Fruit fly (Drosophila melanogaster) Kc167 (cell line): ENCODE measurements around the gene CG32669.

Experiments used
- Myc ChIP-seq: fragments of >200 bp; optimal IDR thresholded peaks from 2 replicates; lab custom pipeline; 2017; ENCODE audit warnings: missing external identifiers
- Sin3A ChIP-seq: fragments of >200 bp; optimal IDR thresholded peaks from 2 replicates; lab custom pipeline; 2018; ENCODE audit warnings: missing external identifiers
- h ChIP-seq: fragments of >200 bp; optimal IDR thresholded peaks from 3 replicates; lab custom pipeline; 2018; ENCODE audit warnings: missing external identifiers
- insv ChIP-seq: fragments of >200 bp; optimal IDR thresholded peaks from 3 replicates; lab custom pipeline; 2018; ENCODE audit warnings: missing external identifiers
- psq ChIP-seq: fragments of >200 bp; optimal IDR thresholded peaks from 2 replicates; lab custom pipeline; 2017; ENCODE audit warnings: missing external identifiers
- ttk ChIP-seq: sonication (Bioruptor generic); optimal IDR thresholded peaks from 2 replicates; lab custom pipeline; 2017; ENCODE audit warnings: missing external identifiers

CG32669 gene

dm6 chrX:10857853-10858252 lies 13.0 kb upstream of the CG32669 start:
- TF ChIP-seq Sin3A (lab: Kevin White, UChicago): no peak

dm6 chrX:10857376-10857775 lies 12.5 kb upstream of the CG32669 start, which contains the start of the genes sofe and CG2186:
Gene sofe (minus strand): TSS chrX:10857413.
Gene CG2186 (plus strand): TSS chrX:10857655.
- TF ChIP-seq ttk (lab: Kevin White, UChicago) (no peak), insv (no peak), Sin3A (lab: Kevin White, UChicago) (no peak), h (lab: Kevin White, UChicago) (no peak), psq (lab: Kevin White, UChicago) (no peak), Myc (lab: Kevin White, UChicago) (no peak)

dm6 chrX:10854686-10855085 lies 9.8 kb upstream of the CG32669 start, which contains the start of gene feo:
Gene feo (minus strand): TSS chrX:10854869.
- TF ChIP-seq psq (lab: Kevin White, UChicago) (no peak), Sin3A (lab: Kevin White, UChicago) (no peak), insv (no peak), h (lab: Kevin White, UChicago) (no peak), ttk (lab: Kevin White, UChicago) (no peak), Myc (lab: Kevin White, UChicago) (no peak)

- no peak for TF ChIP-seq Sin3A (lab: Kevin White, UChicago)
- TF ChIP-seq Myc (lab: Kevin White, UChicago): no peak
- TF ChIP-seq insv: no peak
- no peak for TF ChIP-seq ttk (lab: Kevin White, UChicago)
- TF ChIP-seq h (lab: Kevin White, UChicago): no peak
- no peak for TF ChIP-seq psq (lab: Kevin White, UChicago)
These were observed 3.7 kb upstream of the CG32669 start, which contains the start of gene CG2202 for dm6 chrX:10848565-10848964. Gene CG2202 (plus strand): TSS chrX:10848757.

- TF ChIP-seq insv (no peak), h (lab: Kevin White, UChicago) (no peak), Sin3A (lab: Kevin White, UChicago) (no peak), psq (lab: Kevin White, UChicago) (no peak), ttk (lab: Kevin White, UChicago) (no peak), Myc (lab: Kevin White, UChicago) (no peak)
These were observed 2.6 kb upstream of the CG32669 start for dm6 chrX:10847447-10847846.

dm6 chrX:10847436-10847446 lies 2.4 kb upstream of the CG32669 start, which contains the start of gene Pgls:
Gene Pgls (plus strand): TSS chrX:10847438.
- no peak for TF ChIP-seq insv
- no peak for TF ChIP-seq ttk (lab: Kevin White, UChicago)
- TF ChIP-seq Myc (lab: Kevin White, UChicago): no peak
- TF ChIP-seq Sin3A (lab: Kevin White, UChicago): no peak
- no peak for TF ChIP-seq h (lab: Kevin White, UChicago)
- TF ChIP-seq psq (lab: Kevin White, UChicago): no peak

dm6 chrX:10846972-10847435 lies 2.1 kb upstream of the CG32669 start, which contains the start of gene sbr:
Gene sbr (minus strand): TSS chrX:10847092.
- TF ChIP-seq ttk (lab: Kevin White, UChicago): no peak
- TF ChIP-seq Sin3A (lab: Kevin White, UChicago): no peak
- no peak for TF ChIP-seq psq (lab: Kevin White, UChicago)

- TF ChIP-seq h (lab: Kevin White, UChicago): no peak
- TF ChIP-seq insv: no peak
- no peak for TF ChIP-seq Myc (lab: Kevin White, UChicago)
- TF ChIP-seq ttk (lab: Kevin White, UChicago): no peak
- TF ChIP-seq psq (lab: Kevin White, UChicago): no peak
- TF ChIP-seq Sin3A (lab: Kevin White, UChicago): no peak
These were observed 375 bp upstream of the CG32669 start for dm6 chrX:10845256-10845655.

dm6 chrX:10841717-10842255 lies 3.1 kb downstream of the CG32669 start, which contains the start of gene CG15209:
Gene CG15209 (plus strand): TSS chrX:10842205.
- TF ChIP-seq Sin3A (lab: Kevin White, UChicago) (no peak), h (lab: Kevin White, UChicago) (no peak), insv (no peak), ttk (lab: Kevin White, UChicago) (no peak), psq (lab: Kevin White, UChicago) (no peak), Myc (lab: Kevin White, UChicago) (no peak)

dm6 chrX:10840892-10841564 lies 3.9 kb downstream of the CG32669 start:
- TF ChIP-seq ttk (lab: Kevin White, UChicago): no peak
- TF ChIP-seq psq (lab: Kevin White, UChicago): no peak
- no peak for TF ChIP-seq h (lab: Kevin White, UChicago)
- no peak for TF ChIP-seq insv
- no peak for TF ChIP-seq Myc (lab: Kevin White, UChicago)
- no peak for TF ChIP-seq Sin3A (lab: Kevin White, UChicago)

- TF ChIP-seq ttk (lab: Kevin White, UChicago) (no peak), Myc (lab: Kevin White, UChicago) (no peak), Sin3A (lab: Kevin White, UChicago) (no peak), insv (no peak), h (lab: Kevin White, UChicago) (no peak), psq (lab: Kevin White, UChicago) (no peak)
These were observed 5.9 kb downstream of the CG32669 start, which contains the start of gene CG15210 for dm6 chrX:10838962-10839361. Gene CG15210 (plus strand): TSS chrX:10839230.

- TF ChIP-seq Myc (lab: Kevin White, UChicago): no peak
- no peak for TF ChIP-seq insv
- no peak for TF ChIP-seq Sin3A (lab: Kevin White, UChicago)
- TF ChIP-seq h (lab: Kevin White, UChicago): no peak
- TF ChIP-seq psq (lab: Kevin White, UChicago): no peak
- TF ChIP-seq ttk (lab: Kevin White, UChicago): no peak
These were observed 9.2 kb downstream of the CG32669 start for dm6 chrX:10835631-10836030.
